Fruit fly (Drosophila melanogaster) whole organism, adult: ENCODE results near the gene PrBP.

ENCODE experiments used
- CG11617 ChIP-seq: fragments of 200-800 bp; sonication (Bioruptor generic); optimal IDR thresholded peaks from 2 replicates; lab custom pipeline; 2017; ENCODE audit warnings: mild to moderate bottlenecking, missing biosample characterization, missing genetic modification reagents, missing genetic modification characterization
- CG12768 ChIP-seq: fragments of 200-800 bp; sonication (Bioruptor generic); optimal IDR thresholded peaks from 2 replicates; lab custom pipeline; 2017; ENCODE audit warnings: missing biosample characterization, missing genetic modification characterization, mild to moderate bottlenecking, moderate library complexity, missing genetic modification reagents
- CG14711 ChIP-seq: fragments of 200-800 bp; sonication (Bioruptor generic); optimal IDR thresholded peaks from 2 replicates; lab custom pipeline; 2018; ENCODE audit warnings: missing biosample characterization, mild to moderate bottlenecking, missing genetic modification characterization, moderate library complexity
- CG1620 ChIP-seq: fragments of 200-800 bp; sonication (Bioruptor generic); optimal IDR thresholded peaks from 2 replicates; lab custom pipeline; 2016; ENCODE audit warnings: missing biosample characterization, missing genetic modification characterization
- CG33017 ChIP-seq: fragments of 200-800 bp; sonication (Bioruptor generic); optimal IDR thresholded peaks from 2 replicates; lab custom pipeline; 2018; ENCODE audit warnings: missing biosample characterization, mild to moderate bottlenecking, missing genetic modification characterization, moderate library complexity
- CG5204 ChIP-seq: fragments of 200-800 bp; sonication (Bioruptor generic); optimal IDR thresholded peaks from 2 replicates; lab custom pipeline; 2016; ENCODE audit warnings: missing biosample characterization, missing genetic modification characterization
- CG7101 ChIP-seq: fragments of 200-800 bp; sonication (Bioruptor generic); optimal IDR thresholded peaks from 2 replicates; lab custom pipeline; 2018; ENCODE audit warnings: missing biosample characterization, mild to moderate bottlenecking, missing genetic modification characterization, moderate library complexity
- Clk ChIP-seq: fragments of 200-800 bp; sonication (Bioruptor generic); optimal IDR thresholded peaks from 2 replicates; lab custom pipeline; 2017; ENCODE audit warnings: missing biosample characterization, missing genetic modification characterization
- Crg-1 ChIP-seq: fragments of 200-800 bp; sonication (Bioruptor generic); optimal IDR thresholded peaks from 2 replicates; lab custom pipeline; 2016; ENCODE audit warnings: missing biosample characterization, missing genetic modification characterization
- Hr96 ChIP-seq: fragments of 200-800 bp; sonication (Bioruptor generic); optimal IDR thresholded peaks from 2 replicates; lab custom pipeline; 2016; ENCODE audit warnings: missing biosample characterization, missing genetic modification characterization
- Mnt ChIP-seq: fragments of 200-800 bp; sonication (Bioruptor generic); optimal IDR thresholded peaks from 2 replicates; lab custom pipeline; 2016; ENCODE audit warnings: missing biosample characterization, mild to moderate bottlenecking, missing genetic modification characterization
- bab1 ChIP-seq: fragments of 200-800 bp; sonication (Bioruptor generic); optimal IDR thresholded peaks from 3 replicates; lab custom pipeline; 2019; ENCODE audit warnings: missing biosample characterization, mild to moderate bottlenecking, missing genetic modification characterization, moderate library complexity
- cic ChIP-seq: fragments of 200-800 bp; sonication (Bioruptor generic); optimal IDR thresholded peaks from 2 replicates; lab custom pipeline; 2017; ENCODE audit warnings: missing biosample characterization, mild to moderate bottlenecking, missing genetic modification characterization, moderate library complexity
- cnc ChIP-seq, 2 experiments: fragments of >200 bp; optimal IDR thresholded peaks; 2 replicates each; lab custom pipeline; 2017
- kay ChIP-seq: fragments of 200-800 bp; sonication (Bioruptor generic); peaks from one replicate; lab custom pipeline; 2016; ENCODE audit warnings: missing biosample characterization, missing genetic modification characterization, borderline replicate concordance
- ovo ChIP-seq: fragments of 200-800 bp; sonication (Bioruptor generic); optimal IDR thresholded peaks from 2 replicates; lab custom pipeline; 2016; ENCODE audit warnings: missing biosample characterization, missing genetic modification characterization
- pad ChIP-seq: fragments of 200-800 bp; sonication (Bioruptor generic); optimal IDR thresholded peaks from 3 replicates; lab custom pipeline; 2017; ENCODE audit warnings: missing biosample characterization, missing genetic modification characterization, mild to moderate bottlenecking, moderate library complexity, missing genetic modification reagents
- tj ChIP-seq: fragments of 200-800 bp; sonication (Bioruptor generic); optimal IDR thresholded peaks from 3 replicates; lab custom pipeline; 2017; ENCODE audit warnings: missing biosample characterization, mild to moderate bottlenecking, missing genetic modification characterization, moderate library complexity
- toe ChIP-seq: fragments of 200-800 bp; sonication (Bioruptor generic); optimal IDR thresholded peaks from 2 replicates; lab custom pipeline; 2016; ENCODE audit warnings: missing biosample characterization, missing genetic modification characterization

The PrBP gene

DNA sequence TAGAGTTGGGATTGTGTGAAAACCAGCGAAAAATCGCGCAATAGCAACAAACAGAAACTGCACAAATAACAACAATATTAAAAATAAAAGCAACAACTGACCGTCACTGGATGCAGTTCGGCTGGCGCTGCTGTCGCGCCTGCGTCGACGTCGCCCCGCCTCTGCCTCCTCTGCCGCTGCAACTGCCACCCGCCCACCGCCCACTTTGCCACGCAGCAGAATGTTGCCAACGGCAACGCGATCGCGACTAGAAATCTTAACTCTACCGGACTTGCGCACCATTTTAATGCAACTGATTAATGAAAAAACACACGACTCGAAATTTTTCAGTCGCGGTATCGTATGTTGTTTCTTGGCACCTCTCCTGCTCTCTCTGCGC lies 5.1 kb upstream of the PrBP start:
- TF ChIP-seq toe (GFP tag; lab: Kevin White, UChicago) (no peak), bab1 (GFP tag; lab: Kevin White, UChicago) (no peak), CG5204 (GFP tag; lab: Kevin White, UChicago) (no peak), CG33017 (tag; lab: Kevin White, UChicago) (no peak), cic (GFP tag; lab: Kevin White, UChicago) (peak; percentile 45), pad (no peak), cnc (optimal IDR thresholded peaks at IDR 0.05; lab: Kevin White, UChicago) (peak in 1 of 2 experiments; percentile 33), CG7101 (tag; lab: Kevin White, UChicago) (no peak)

DNA sequence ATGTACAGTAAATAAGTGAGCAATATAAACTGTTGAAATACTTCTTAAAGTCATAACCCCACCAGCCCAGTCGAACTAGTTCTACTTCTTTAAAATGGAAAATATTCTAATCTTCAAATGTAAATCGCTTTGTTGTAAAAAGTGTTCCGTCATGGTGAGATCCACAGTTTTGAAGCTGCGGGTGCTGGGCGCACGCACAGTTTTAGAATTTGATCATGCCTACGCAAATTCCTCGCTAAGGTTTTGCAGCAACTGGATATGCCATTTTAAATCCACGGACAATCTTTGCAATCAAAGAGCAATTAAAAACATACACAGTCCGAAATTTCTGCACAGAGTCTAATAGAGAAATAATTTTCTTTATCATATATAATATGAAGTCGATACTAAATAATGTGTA lies 4.6 kb upstream of the PrBP start:
- TF ChIP-seq Crg-1 (GFP tag; lab: Kevin White, UChicago), result no peak
- TF ChIP-seq tj (GFP tag; lab: Kevin White, UChicago), result no peak
- TF ChIP-seq CG33017 (tag; lab: Kevin White, UChicago), result no peak
- no peak for TF ChIP-seq CG5204 (GFP tag; lab: Kevin White, UChicago)
- TF ChIP-seq CG1620, result no peak
- no peak for TF ChIP-seq Hr96 (GFP tag; lab: Kevin White, UChicago)

dm6 chr2L:8689853-8690252 lies 4.1 kb upstream of the PrBP start:
- no peak for TF ChIP-seq pad

dm6 chr2L:8684276-8684675 lies 1.5 kb downstream of the PrBP start, which contains the start of gene CG9289:
Gene CG9289 (minus strand): TSS chr2L:8684376.
- no peak for TF ChIP-seq CG5204 (GFP tag; lab: Kevin White, UChicago)
- TF ChIP-seq Clk (GFP tag; lab: Kevin White, UChicago), result no peak
- TF ChIP-seq CG12768, result no peak
- TF ChIP-seq bab1 (GFP tag; lab: Kevin White, UChicago), result no peak
- TF ChIP-seq CG11617 (GFP tag; lab: Kevin White, UChicago), result no peak
- TF ChIP-seq cic (GFP tag; lab: Kevin White, UChicago), result no peak

dm6 chr2L:8683261-8684042 lies 2.3 kb downstream of the PrBP start:
- TF ChIP-seq Clk (GFP tag; lab: Kevin White, UChicago), result no peak
- TF ChIP-seq ovo (GFP tag; lab: Kevin White, UChicago), result no peak
- no peak for TF ChIP-seq CG33017 (tag; lab: Kevin White, UChicago)
- no peak for TF ChIP-seq CG7101 (tag; lab: Kevin White, UChicago)
- no peak for TF ChIP-seq pad
- no peak for TF ChIP-seq cic (GFP tag; lab: Kevin White, UChicago)
- no peak for TF ChIP-seq toe (GFP tag; lab: Kevin White, UChicago)
- TF ChIP-seq CG12768, result no peak
- no peak for TF ChIP-seq Hr96 (GFP tag; lab: Kevin White, UChicago)
- TF ChIP-seq CG1620, result no peak

DNA sequence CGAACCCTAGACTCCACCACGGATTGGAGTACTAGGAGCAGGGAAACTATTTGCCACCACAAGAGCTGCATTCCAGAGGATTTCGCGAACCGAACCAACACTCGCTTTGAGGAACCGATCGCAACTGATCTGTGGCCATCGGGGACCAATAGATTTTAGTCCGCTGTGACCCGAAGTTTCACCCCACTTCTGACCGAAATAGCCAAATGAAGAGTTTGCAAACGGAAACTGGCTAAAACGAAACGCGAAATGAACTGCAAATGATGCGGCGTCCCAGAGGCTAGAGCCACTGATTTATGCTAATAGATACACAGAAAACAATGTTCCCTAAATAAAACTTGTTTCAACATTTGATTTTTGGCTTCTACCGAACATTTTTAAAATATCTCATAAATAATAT lies 6.0 kb downstream of the PrBP start, which contains the start of gene CG9287:
CG9287 (minus strand) TSS at position 101 of the 400 bp plus-strand sequence.
- TF ChIP-seq kay (GFP tag; lab: Kevin White, UChicago) (peak; percentile 28), toe (GFP tag; lab: Kevin White, UChicago) (no peak)

DNA sequence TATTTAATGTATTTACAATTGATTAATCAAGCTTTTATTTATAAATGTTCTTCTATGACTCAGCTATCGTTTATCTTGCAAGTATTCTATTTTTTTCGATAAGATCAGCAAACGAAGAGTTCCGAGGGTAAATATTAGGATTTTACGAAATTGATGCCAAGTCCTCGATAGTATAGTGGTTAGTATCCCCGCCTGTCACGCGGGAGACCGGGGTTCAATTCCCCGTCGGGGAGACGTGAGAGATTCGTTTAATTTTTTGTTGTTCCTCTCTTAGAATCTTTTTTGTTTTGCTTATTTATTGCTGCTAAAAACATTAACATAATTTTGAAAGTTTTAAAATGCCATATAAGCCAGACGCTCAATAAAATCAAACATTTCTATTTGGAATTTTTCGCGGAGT lies 6.8 kb downstream of the PrBP start:
- no peak for TF ChIP-seq cic (GFP tag; lab: Kevin White, UChicago)
- TF ChIP-seq CG11617 (GFP tag; lab: Kevin White, UChicago), result no peak

- TF ChIP-seq kay (GFP tag; lab: Kevin White, UChicago), result no peak
- TF ChIP-seq Crg-1 (GFP tag; lab: Kevin White, UChicago), result no peak
- no peak for TF ChIP-seq Mnt (GFP tag; lab: Kevin White, UChicago)
- TF ChIP-seq tj (GFP tag; lab: Kevin White, UChicago), result no peak
- TF ChIP-seq CG33017 (tag; lab: Kevin White, UChicago), result no peak
- TF ChIP-seq Hr96 (GFP tag; lab: Kevin White, UChicago), result no peak
- no peak for TF ChIP-seq ovo (GFP tag; lab: Kevin White, UChicago)
- no peak for TF ChIP-seq CG12768
- no peak for TF ChIP-seq CG7101 (tag; lab: Kevin White, UChicago)
- TF ChIP-seq pad, result no peak
- no peak for TF ChIP-seq Clk (GFP tag; lab: Kevin White, UChicago)
- TF ChIP-seq bab1 (GFP tag; lab: Kevin White, UChicago), result no peak
- TF ChIP-seq CG1620, result no peak
- no peak for TF ChIP-seq CG5204 (GFP tag; lab: Kevin White, UChicago)
- TF ChIP-seq toe (GFP tag; lab: Kevin White, UChicago), result no peak
- TF ChIP-seq cnc (optimal IDR thresholded peaks at IDR 0.05; lab: Kevin White, UChicago), result no peak
- no peak for TF ChIP-seq CG14711 (tag; lab: Kevin White, UChicago)
These were observed 13.4 kb downstream of the PrBP start, which contains the start of gene Glt for dm6 chr2L:8672278-8672748. Gene Glt (plus strand): TSS chr2L:8672698.
